Fruit fly (Drosophila melanogaster) whole organism, embryonic: Measurements from ENCODE around the gene CG7550.

ENCODE experiments used
- Bdp1 ChIP-seq: fragments of 200-800 bp; sonication (Bioruptor generic); optimal IDR thresholded peaks from 3 replicates; lab custom pipeline; 2016; ENCODE audit warnings: missing biosample characterization, missing genetic modification characterization
- CG10431 ChIP-seq: fragments of 200-800 bp; sonication (Bioruptor generic); optimal IDR thresholded peaks from 3 replicates; lab custom pipeline; 2018; ENCODE audit warnings: missing biosample characterization, mild to moderate bottlenecking, missing genetic modification characterization
- CG13894 ChIP-seq: fragments of 200-800 bp; sonication (Bioruptor generic); optimal IDR thresholded peaks from 3 replicates; lab custom pipeline; 2018; ENCODE audit warnings: missing biosample characterization, mild to moderate bottlenecking, missing genetic modification characterization, moderate library complexity
- CG17361 ChIP-seq: fragments of 200-800 bp; sonication (Bioruptor generic); IDR thresholded peaks from 3 replicates; pipeline ENCODE4 v1.3.6; 2022; ENCODE audit warnings: missing biosample characterization, missing genetic modification characterization
- CG1832 ChIP-seq: fragments of 200-800 bp; sonication (Bioruptor generic); optimal IDR thresholded peaks from 2 replicates; lab custom pipeline; 2017; ENCODE audit warnings: missing biosample characterization, mild to moderate bottlenecking, missing genetic modification characterization, inconsistent platforms
- CG2712 ChIP-seq: fragments of 200-800 bp; optimal IDR thresholded peaks from 3 replicates; lab custom pipeline; 2019; ENCODE audit warnings: missing biosample characterization, mild to moderate bottlenecking, missing genetic modification characterization, moderate library complexity
- CG3163 ChIP-seq: fragments of 200-800 bp; sonication (Bioruptor generic); optimal IDR thresholded peaks from 3 replicates; lab custom pipeline; 2016; ENCODE audit warnings: missing biosample characterization, missing genetic modification characterization
- CG3407 ChIP-seq: fragments of 200-800 bp; sonication (Bioruptor generic); optimal IDR thresholded peaks from 2 replicates; lab custom pipeline; 2018; ENCODE audit warnings: missing biosample characterization, mild to moderate bottlenecking, missing genetic modification characterization
- CG4730 ChIP-seq: fragments of 200-800 bp; sonication (Bioruptor generic); IDR thresholded peaks from 2 replicates; pipeline ENCODE4 v1.3.6; 2022; ENCODE audit warnings: missing biosample characterization, missing genetic modification characterization
- CG6791 ChIP-seq: fragments of 200-800 bp; sonication (Bioruptor generic); IDR thresholded peaks from 3 replicates; pipeline ENCODE4 v1.3.6; 2022; ENCODE audit warnings: missing biosample characterization, missing genetic modification characterization; ENCODE audit not compliant: partially characterized antibody
- CG6854 ChIP-seq: fragments of 200-800 bp; sonication (Bioruptor generic); optimal IDR thresholded peaks from 3 replicates; lab custom pipeline; 2017; ENCODE audit warnings: missing biosample characterization, mild to moderate bottlenecking, missing genetic modification characterization
- CG7839 ChIP-seq: fragments of 200-800 bp; sonication (Bioruptor generic); optimal IDR thresholded peaks from 3 replicates; lab custom pipeline; 2018; ENCODE audit warnings: missing biosample characterization, mild to moderate bottlenecking, missing genetic modification characterization, moderate library complexity
- CG7963 ChIP-seq: fragments of 200-800 bp; sonication (Bioruptor generic); IDR thresholded peaks from 3 replicates; pipeline ENCODE4 v1.3.6; 2022; ENCODE audit warnings: missing biosample characterization, missing genetic modification characterization; ENCODE audit not compliant: partially characterized antibody
- CG8281 ChIP-seq: fragments of 200-800 bp; sonication (Bioruptor generic); optimal IDR thresholded peaks from 2 replicates; lab custom pipeline; 2018; ENCODE audit warnings: missing biosample characterization, mild to moderate bottlenecking, missing genetic modification characterization, moderate library complexity
- CG8359 ChIP-seq: fragments of 200-800 bp; sonication (Bioruptor generic); optimal IDR thresholded peaks from 2 replicates; lab custom pipeline; 2017; ENCODE audit warnings: missing biosample characterization, mild to moderate bottlenecking, missing genetic modification characterization, borderline replicate concordance
- CG8924 ChIP-seq: fragments of 200-800 bp; optimal IDR thresholded peaks from 3 replicates; lab custom pipeline; 2019; ENCODE audit warnings: missing biosample characterization, mild to moderate bottlenecking, missing genetic modification characterization, moderate library complexity
- CG9215 ChIP-seq: fragments of 200-800 bp; sonication (Bioruptor generic); IDR thresholded peaks from 2 replicates; pipeline ENCODE4 v1.3.6; 2022; ENCODE audit warnings: missing biosample characterization, missing genetic modification characterization
- Camta ChIP-seq: fragments of 200-800 bp; sonication (Bioruptor generic); optimal IDR thresholded peaks from 2 replicates; lab custom pipeline; 2016; ENCODE audit warnings: missing biosample characterization, missing genetic modification characterization
- CkIIα-i1 ChIP-seq: fragments of 200-800 bp; sonication (Bioruptor generic); IDR thresholded peaks from 2 replicates; pipeline ENCODE4 v1.3.6; 2022; ENCODE audit warnings: missing biosample characterization, missing genetic modification characterization
- Dip3 ChIP-seq: fragments of 200-800 bp; sonication (Bioruptor generic); optimal IDR thresholded peaks from 3 replicates; lab custom pipeline; 2016; ENCODE audit warnings: missing biosample characterization, missing genetic modification characterization
- ERR ChIP-seq: fragments of 200-800 bp; sonication (Bioruptor generic); optimal IDR thresholded peaks from 2 replicates; lab custom pipeline; 2016; ENCODE audit warnings: missing biosample characterization, missing genetic modification characterization
- Gsc ChIP-seq: fragments of 200-800 bp; sonication (Bioruptor generic); IDR thresholded peaks from 2 replicates; pipeline ENCODE4 v1.3.6; 2022; ENCODE audit warnings: missing biosample characterization, missing genetic modification characterization
- H15 ChIP-seq: fragments of 200-800 bp; sonication (Bioruptor generic); IDR thresholded peaks from 3 replicates; pipeline ENCODE4 v1.3.6; 2022; ENCODE audit warnings: missing biosample characterization, missing genetic modification characterization
- HHEX ChIP-seq: fragments of 200-800 bp; sonication (Bioruptor generic); optimal IDR thresholded peaks from 3 replicates; lab custom pipeline; 2017; ENCODE audit warnings: missing biosample characterization, mild to moderate bottlenecking, missing genetic modification characterization, missing genetic modification reagents
- Hey ChIP-seq: fragments of 200-800 bp; sonication (Bioruptor generic); optimal IDR thresholded peaks from 3 replicates; lab custom pipeline; 2018; ENCODE audit warnings: missing biosample characterization, mild to moderate bottlenecking, missing genetic modification characterization
- HmgZ ChIP-seq: fragments of 200-800 bp; sonication (Bioruptor generic); optimal IDR thresholded peaks from 2 replicates; lab custom pipeline; 2018; ENCODE audit warnings: missing biosample characterization, mild to moderate bottlenecking, missing genetic modification characterization
- Hr3 ChIP-seq: fragments of 200-800 bp; sonication (Bioruptor generic); optimal IDR thresholded peaks from 3 replicates; lab custom pipeline; 2016; ENCODE audit warnings: missing biosample characterization, missing genetic modification characterization
- Mes4 ChIP-seq: fragments of 200-800 bp; sonication (Bioruptor generic); optimal IDR thresholded peaks from 2 replicates; lab custom pipeline; 2016; ENCODE audit warnings: missing biosample characterization, missing genetic modification characterization
- Sin3A ChIP-seq: fragments of >200 bp; optimal IDR thresholded peaks from 2 replicates; lab custom pipeline; 2018
- amos ChIP-seq: fragments of 200-800 bp; sonication (Bioruptor generic); IDR thresholded peaks from 2 replicates; pipeline ENCODE4 v1.3.6; 2022; ENCODE audit warnings: missing biosample characterization, missing genetic modification characterization; ENCODE audit not compliant: partially characterized antibody
- chn ChIP-seq: fragments of 200-800 bp; sonication (Bioruptor generic); optimal IDR thresholded peaks from 2 replicates; lab custom pipeline; 2016; ENCODE audit warnings: missing biosample characterization, missing genetic modification characterization
- cwo ChIP-seq: fragments of 200-800 bp; sonication (Bioruptor generic); optimal IDR thresholded peaks from 3 replicates; lab custom pipeline; 2017; ENCODE audit warnings: missing biosample characterization, missing genetic modification characterization, mild to moderate bottlenecking, moderate library complexity, missing genetic modification reagents
- ewg ChIP-seq: fragments of 200-800 bp; sonication (Bioruptor generic); optimal IDR thresholded peaks from 3 replicates; lab custom pipeline; 2017; ENCODE audit warnings: mild to moderate bottlenecking, missing biosample characterization, missing genetic modification reagents, missing genetic modification characterization
- gem ChIP-seq: fragments of 200-800 bp; sonication (Bioruptor generic); optimal IDR thresholded peaks from 2 replicates; lab custom pipeline; 2019; ENCODE audit warnings: missing biosample characterization, mild to moderate bottlenecking, missing genetic modification characterization, moderate library complexity
- ham ChIP-seq: fragments of 200-800 bp; sonication (Bioruptor generic); IDR thresholded peaks from 2 replicates; pipeline ENCODE4 v1.3.6; 2022; ENCODE audit warnings: missing biosample characterization, missing genetic modification characterization
- inv ChIP-seq: fragments of 200-800 bp; sonication (Bioruptor generic); IDR thresholded peaks from 2 replicates; pipeline ENCODE4 v1.3.6; 2022; ENCODE audit warnings: missing biosample characterization, missing genetic modification characterization; ENCODE audit not compliant: partially characterized antibody
- ken ChIP-seq: fragments of 200-800 bp; sonication (Bioruptor generic); IDR thresholded peaks from 3 replicates; pipeline ENCODE4 v1.3.6; 2022; ENCODE audit warnings: missing biosample characterization, missing genetic modification characterization
- lilli ChIP-seq: fragments of 200-800 bp; sonication (Bioruptor generic); optimal IDR thresholded peaks from 3 replicates; lab custom pipeline; 2016; ENCODE audit warnings: missing biosample characterization, missing genetic modification characterization
- mirr ChIP-seq: fragments of 200-800 bp; sonication (Bioruptor generic); optimal IDR thresholded peaks from 3 replicates; lab custom pipeline; 2018; ENCODE audit warnings: missing biosample characterization, mild to moderate bottlenecking, missing genetic modification characterization
- nerfin-2 ChIP-seq: fragments of 200-800 bp; sonication (Bioruptor generic); IDR thresholded peaks from 2 replicates; pipeline ENCODE4 v1.3.6; 2022; ENCODE audit warnings: missing biosample characterization, missing genetic modification characterization; ENCODE audit not compliant: partially characterized antibody
- nmo ChIP-seq: fragments of 200-800 bp; sonication (Bioruptor generic); optimal IDR thresholded peaks from 2 replicates; lab custom pipeline; 2018; ENCODE audit warnings: missing biosample characterization, mild to moderate bottlenecking, missing genetic modification characterization, moderate library complexity
- oc ChIP-seq: fragments of 200-800 bp; sonication (Bioruptor generic); optimal IDR thresholded peaks from 2 replicates; lab custom pipeline; 2018; ENCODE audit warnings: missing biosample characterization, mild to moderate bottlenecking, missing genetic modification characterization, moderate library complexity
- onecut ChIP-seq: fragments of 200-800 bp; sonication (Bioruptor generic); IDR thresholded peaks from 2 replicates; pipeline ENCODE4 v1.3.6; 2022; ENCODE audit warnings: missing biosample characterization, missing genetic modification characterization
- pho ChIP-seq: fragments of 200-800 bp; sonication (Bioruptor generic); optimal IDR thresholded peaks from 2 replicates; lab custom pipeline; 2016; ENCODE audit warnings: missing biosample characterization, missing genetic modification characterization
- salm ChIP-seq: fragments of 200-800 bp; sonication (Bioruptor generic); optimal IDR thresholded peaks from 2 replicates; lab custom pipeline; 2018; ENCODE audit warnings: missing biosample characterization, mild to moderate bottlenecking, missing genetic modification characterization
- seq ChIP-seq: fragments of 200-800 bp; sonication (Bioruptor generic); IDR thresholded peaks from 2 replicates; pipeline ENCODE4 v1.3.6; 2022; ENCODE audit warnings: missing biosample characterization, missing genetic modification characterization
- sna ChIP-seq: fragments of 200-800 bp; sonication (Bioruptor generic); IDR thresholded peaks from 2 replicates; pipeline ENCODE4 v1.3.6; 2022; ENCODE audit warnings: missing biosample characterization, missing genetic modification characterization; ENCODE audit not compliant: partially characterized antibody
- sug ChIP-seq: fragments of 200-800 bp; optimal IDR thresholded peaks from 2 replicates; lab custom pipeline; 2019; ENCODE audit warnings: missing biosample characterization, mild to moderate bottlenecking, missing genetic modification characterization, moderate library complexity
- tin ChIP-seq: fragments of 200-800 bp; sonication (Bioruptor generic); optimal IDR thresholded peaks from 3 replicates; lab custom pipeline; 2016; ENCODE audit warnings: missing biosample characterization, missing genetic modification characterization
- ttk ChIP-seq: fragments of 200-800 bp; sonication (Bioruptor generic); IDR thresholded peaks from 2 replicates; pipeline ENCODE4 v2.1.2; 2022; ENCODE audit warnings: missing biosample characterization, missing genetic modification characterization
- unpg ChIP-seq: fragments of 200-800 bp; sonication (Bioruptor generic); optimal IDR thresholded peaks from 3 replicates; lab custom pipeline; 2018; ENCODE audit warnings: missing biosample characterization, mild to moderate bottlenecking, missing genetic modification characterization, moderate library complexity

The CG7550 gene

dm6 chr3L:8081822-8082221 is 42.5 kb downstream of the CG7550 start (continued):
- TF ChIP-seq Hr3 (GFP tag; lab: Kevin White, UChicago): no peak
- TF ChIP-seq salm: peak; percentile 20
- no peak for TF ChIP-seq inv
- no peak for TF ChIP-seq nmo (GFP tag; lab: Kevin White, UChicago)
- TF ChIP-seq CG17361 (GFP tag; lab: Robert Waterston, UW): no peak
- peak; percentile 29 for TF ChIP-seq oc (tag; lab: Kevin White, UChicago)
- TF ChIP-seq mirr (GFP tag; lab: Kevin White, UChicago): peak; percentile 75
- TF ChIP-seq CG3163: peak; percentile 97
- TF ChIP-seq ttk (GFP tag; lab: Robert Waterston, UW): 0 out of 2 replicates have a peak, but pooled peaks have one; percentile 20
- TF ChIP-seq CG3407 (GFP tag; lab: Kevin White, UChicago): no peak
- TF ChIP-seq CG2712 (tag; lab: Kevin White, UChicago): no peak
- peak; percentile 41 for TF ChIP-seq cwo
- TF ChIP-seq Sin3A (lab: Kevin White, UChicago): no peak
- peak; percentile 42 for TF ChIP-seq chn (GFP tag; lab: Kevin White, UChicago)
- TF ChIP-seq sug: peak; percentile 29
- peak; percentile 23 for TF ChIP-seq HHEX (GFP tag; lab: Kevin White, UChicago)
- no peak for TF ChIP-seq gem (tag; lab: Kevin White, UChicago)
- TF ChIP-seq ewg (GFP tag; lab: Kevin White, UChicago): peak; percentile 55
- peak; percentile 61 for TF ChIP-seq CG6854 (GFP tag; lab: Kevin White, UChicago)
- no peak for TF ChIP-seq nerfin-2
- peak; percentile 24 for TF ChIP-seq CG10431 (GFP tag; lab: Kevin White, UChicago)
- TF ChIP-seq seq: peak; percentile 36; the same call in 1 of the 2 replicates
- TF ChIP-seq CG4730 (GFP tag; lab: Robert Waterston, UW): no peak
- no peak for TF ChIP-seq CkIIα-i1 (GFP tag; lab: Robert Waterston, UW)
- TF ChIP-seq H15: no peak
- TF ChIP-seq HmgZ (tag; lab: Kevin White, UChicago): peak; percentile 61
- TF ChIP-seq CG13894 (tag; lab: Kevin White, UChicago): peak; percentile 60
- TF ChIP-seq pho: peak; percentile 39
- peak; percentile 95 for TF ChIP-seq CG9215
- no peak for TF ChIP-seq Dip3 (GFP tag; lab: Kevin White, UChicago)
- no peak for TF ChIP-seq ham
- TF ChIP-seq amos (GFP tag; lab: Robert Waterston, UW): no peak; the same call in 1 of the 2 replicates
- TF ChIP-seq onecut: peak; percentile 82
- TF ChIP-seq Hey: no peak
- no peak for TF ChIP-seq CG1832 (GFP tag; lab: Kevin White, UChicago)
- TF ChIP-seq CG7963 (GFP tag; lab: Robert Waterston, UW): no peak
- TF ChIP-seq ken (GFP tag; lab: Robert Waterston, UW): no peak
- peak; percentile 6 for TF ChIP-seq CG8924 (tag; lab: Kevin White, UChicago)
- TF ChIP-seq CG8281 (tag; lab: Kevin White, UChicago): peak; percentile 28
- no peak for TF ChIP-seq CG6791 (GFP tag; lab: Robert Waterston, UW)
- no peak for TF ChIP-seq tin (GFP tag; lab: Kevin White, UChicago)
- TF ChIP-seq Camta (GFP tag; lab: Kevin White, UChicago): no peak
- no peak for TF ChIP-seq Mes4 (GFP tag; lab: Kevin White, UChicago)
- TF ChIP-seq unpg (GFP tag; lab: Kevin White, UChicago): peak; percentile 46
- peak; percentile 58 for TF ChIP-seq lilli
- TF ChIP-seq ERR (GFP tag; lab: Kevin White, UChicago): peak; percentile 58
- TF ChIP-seq CG8359 (GFP tag; lab: Kevin White, UChicago): no peak
- peak; percentile 47; the same call in 1 of the 2 replicates for TF ChIP-seq sna
- no peak for TF ChIP-seq Gsc
- peak; percentile 31 for TF ChIP-seq CG7839
- TF ChIP-seq Bdp1 (GFP tag; lab: Kevin White, UChicago): no peak
